Worm (Caenorhabditis elegans): ENCODE measurements around the gene ZK622.1.

The ZK622.1 gene

ce11 chrII:5293287-5293850, at the start of gene ZK622.1:
Gene ZK622.1, plus strand, starts transcription at chrII:5293800.
- TF ChIP-seq ztf-11 (tag; optimal IDR thresholded peaks at IDR 0.05) (no peak), lin-11 (tag; optimal IDR thresholded peaks at IDR 0.05) (no peak), nhr-10 (tag; optimal IDR thresholded peaks at IDR 0.05) (no peak), mdl-1 (tag; optimal IDR thresholded peaks at IDR 0.05) (no peak), ceh-82 (tag; optimal IDR thresholded peaks at IDR 0.05) (no peak), blmp-1 (tag; optimal IDR thresholded peaks at IDR 0.05; ENCODE audit: insufficient read depth) (no peak), nhr-21 (tag; optimal IDR thresholded peaks at IDR 0.05) (peak; percentile 3), nhr-129 (tag; optimal IDR thresholded peaks at IDR 0.05) (peak; percentile 53), elt-1 (tag; optimal IDR thresholded peaks at IDR 0.05) (no peak), sem-4 (tag; optimal IDR thresholded peaks at IDR 0.05) (no peak), peb-1 (tag; optimal IDR thresholded peaks at IDR 0.05) (no peak), mab-5 (tag; optimal IDR thresholded peaks at IDR 0.05) (no peak), sma-3 (GFP tag; optimal IDR thresholded peaks at IDR 0.05) (peak; percentile 38), snpc-4 (tag; optimal IDR thresholded peaks at IDR 0.05) (no peak), unc-62 (GFP tag; optimal IDR thresholded peaks at IDR 0.05) (no peak), nhr-11 (tag; optimal IDR thresholded peaks at IDR 0.05) (no peak), egl-27 (tag; optimal IDR thresholded peaks at IDR 0.05) (no peak), F13H6.1 (tag; optimal IDR thresholded peaks at IDR 0.05) (peak; percentile 25), mbf-1 (tag; optimal IDR thresholded peaks at IDR 0.05) (no peak), R02D3.7 (tag; optimal IDR thresholded peaks at IDR 0.05) (no peak), zag-1 (tag; optimal IDR thresholded peaks at IDR 0.05) (no peak), nhr-77 (tag; optimal IDR thresholded peaks at IDR 0.05) (no peak), lin-13 (GFP tag; optimal IDR thresholded peaks at IDR 0.05) (no peak), fos-1 (tag; optimal IDR thresholded peaks at IDR 0.05) (peak; percentile 29), gmeb-1 (tag; optimal IDR thresholded peaks at IDR 0.05) (no peak), dmd-4 (tag; optimal IDR thresholded peaks at IDR 0.05) (no peak), ztf-4 (tag; optimal IDR thresholded peaks at IDR 0.05) (no peak), Y55F3AM.14 (GFP tag; optimal IDR thresholded peaks at IDR 0.05) (no peak), ztf-1 (GFP tag; conservative IDR thresholded peaks at IDR 0.05) (no peak), lsy-2 (tag; optimal IDR thresholded peaks at IDR 0.05) (peak in 1 of 2 experiments; percentile 32), unc-39 (tag; optimal IDR thresholded peaks at IDR 0.05) (no peak), nhr-12 (tag; optimal IDR thresholded peaks at IDR 0.05) (no peak), ZK546.5 (tag; optimal IDR thresholded peaks at IDR 0.05) (no peak), unc-55 (GFP tag; optimal IDR thresholded peaks at IDR 0.05) (peak; percentile 19), alr-1 (tag; optimal IDR thresholded peaks at IDR 0.05) (no peak), sma-9 (GFP tag; optimal IDR thresholded peaks at IDR 0.05) (peak; percentile 9), sma-9 (tag; optimal IDR thresholded peaks at IDR 0.05) (no peak), crh-2 (tag; optimal IDR thresholded peaks at IDR 0.05) (peak; percentile 2)

- peak; percentile 44 for TF ChIP-seq nhr-21 (tag; optimal IDR thresholded peaks at IDR 0.05)
- peak; percentile 0 for TF ChIP-seq crh-2 (tag; optimal IDR thresholded peaks at IDR 0.05)
- TF ChIP-seq nhr-25 (tag; optimal IDR thresholded peaks at IDR 0.05), result peak; percentile 61
- TF ChIP-seq sma-9 (GFP tag; optimal IDR thresholded peaks at IDR 0.05), result peak; percentile 66
- no peak for TF ChIP-seq sma-9 (tag; optimal IDR thresholded peaks at IDR 0.05)
- TF ChIP-seq ceh-16 (tag; optimal IDR thresholded peaks at IDR 0.05), result no peak
- no peak for TF ChIP-seq nhr-77 (tag; optimal IDR thresholded peaks at IDR 0.05)
- TF ChIP-seq sma-3 (GFP tag; optimal IDR thresholded peaks at IDR 0.05), result peak; percentile 31
- TF ChIP-seq unc-62 (GFP tag; optimal IDR thresholded peaks at IDR 0.05), result no peak
These were observed 46.7 kb upstream of the ZK622.1 start, which contains the start of gene ptr-6 for ce11 chrII:5246791-5247361. Gene ptr-6, minus strand, starts transcription at chrII:5246837.

- no peak for TF ChIP-seq sem-4 (tag; optimal IDR thresholded peaks at IDR 0.05)
- TF ChIP-seq sma-3 (GFP tag; optimal IDR thresholded peaks at IDR 0.05), result no peak
- no peak for TF ChIP-seq Y55F3AM.14 (GFP tag; optimal IDR thresholded peaks at IDR 0.05)
- TF ChIP-seq nhr-237 (tag; optimal IDR thresholded peaks at IDR 0.05), result no peak
- no peak for TF ChIP-seq snpc-4 (tag; optimal IDR thresholded peaks at IDR 0.05)
- TF ChIP-seq peb-1 (tag; optimal IDR thresholded peaks at IDR 0.05), result no peak
- TF ChIP-seq nhr-6 (tag; optimal IDR thresholded peaks at IDR 0.05), result no peak
- no peak for TF ChIP-seq elt-1 (tag; optimal IDR thresholded peaks at IDR 0.05)
- TF ChIP-seq mab-5 (tag; optimal IDR thresholded peaks at IDR 0.05), result no peak
- no peak for TF ChIP-seq ama-1 (optimal IDR thresholded peaks at IDR 0.05)
- TF ChIP-seq lin-11 (tag; optimal IDR thresholded peaks at IDR 0.05), result no peak
- TF ChIP-seq fos-1 (tag; optimal IDR thresholded peaks at IDR 0.05), result no peak
- no peak for TF ChIP-seq crh-2 (tag; optimal IDR thresholded peaks at IDR 0.05)
These were observed 38.2 kb upstream of the ZK622.1 start, which contains the start of gene frpr-4 for ce11 chrII:5255435-5255834. Gene frpr-4, minus strand, starts transcription at chrII:5255535.
